Worm (Caenorhabditis elegans) whole organism, L4 larva: Measurements from ENCODE around the gene sft-1.

ENCODE experiments used
- cey-2 ChIP-seq: sonication (generic microtip); optimal IDR thresholded peaks from 3 replicates; lab custom pipeline; 2017; ENCODE audit warnings: missing genetic modification characterization, mild to moderate bottlenecking, missing compliant biosample characterization, antibody characterized with exemption, borderline replicate concordance; ENCODE audit not compliant: insufficient read depth
- nhr-11 ChIP-seq: fragments of 150-350 bp; optimal IDR thresholded peaks from 2 replicates; lab custom pipeline; 2014; ENCODE audit warnings: missing biosample characterization, missing genetic modification characterization
- nhr-6 ChIP-seq: fragments of 150-350 bp; optimal IDR thresholded peaks from 2 replicates; lab custom pipeline; 2014; ENCODE audit warnings: missing biosample characterization, missing genetic modification characterization
- unc-130 ChIP-seq: sonication (generic microtip); optimal IDR thresholded peaks from 2 replicates; lab custom pipeline; 2016; ENCODE audit warnings: missing genetic modification reagents, missing genetic modification characterization, missing compliant biosample characterization

DNA sequence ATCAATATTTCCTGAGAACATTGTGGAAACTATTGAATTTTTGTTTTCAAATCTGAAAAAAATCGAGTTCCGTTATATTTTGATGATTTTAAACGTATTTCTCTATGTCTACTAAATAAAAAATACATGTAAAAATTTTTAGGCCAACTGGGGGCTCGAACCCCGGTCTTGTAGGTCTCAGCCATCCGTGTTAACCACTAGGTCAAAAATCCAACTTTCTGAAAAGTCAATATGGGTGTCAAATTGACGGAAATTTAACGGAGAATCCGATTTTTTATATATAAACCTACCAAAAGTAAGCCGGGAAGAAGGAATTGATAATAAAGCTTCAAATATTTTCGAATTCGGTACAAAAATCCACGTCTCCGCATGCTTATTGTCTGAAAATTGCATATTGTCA is 19.8 kb downstream of the sft-1 start:
- no peak for TF ChIP-seq unc-130
- TF ChIP-seq cey-2 (tag; lab: Kevin White, UChicago), result no peak
- no peak for TF ChIP-seq nhr-6 (tag; lab: Kevin White, UChicago)
- no peak for TF ChIP-seq nhr-11
